Fruit fly (Drosophila melanogaster) whole organism, embryonic: ENCODE measurements around the gene TbCMF46.

Experiments
- Abd-B ChIP-seq: fragments of 200-800 bp; sonication (Bioruptor generic); optimal IDR thresholded peaks from 2 replicates; lab custom pipeline; 2018; ENCODE audit warnings: missing biosample characterization, mild to moderate bottlenecking, missing genetic modification characterization, moderate library complexity
- Atf3 ChIP-seq: fragments of 200-800 bp; sonication (Bioruptor generic); optimal IDR thresholded peaks from 3 replicates; lab custom pipeline; 2016; ENCODE audit warnings: missing biosample characterization, missing genetic modification characterization
- CG10959 ChIP-seq: fragments of 200-800 bp; sonication (Bioruptor generic); IDR thresholded peaks from 2 replicates; pipeline ENCODE4 v1.3.6; 2022; ENCODE audit warnings: missing biosample characterization, missing genetic modification characterization
- CG10979 ChIP-seq: fragments of 200-800 bp; sonication (Bioruptor generic); optimal IDR thresholded peaks from 2 replicates; lab custom pipeline; 2018; ENCODE audit warnings: missing biosample characterization, mild to moderate bottlenecking, missing genetic modification characterization, moderate library complexity
- CG11247 ChIP-seq: fragments of 200-800 bp; sonication (Bioruptor generic); IDR thresholded peaks from 2 replicates; pipeline ENCODE4 v1.3.6; 2022; ENCODE audit warnings: missing biosample characterization, missing genetic modification characterization
- CG11456 ChIP-seq: fragments of 200-800 bp; sonication (Bioruptor generic); IDR thresholded peaks from 3 replicates; pipeline ENCODE4 v1.3.6; 2022; ENCODE audit warnings: missing biosample characterization, missing genetic modification characterization
- CG11560 ChIP-seq: fragments of 200-800 bp; sonication (Bioruptor generic); IDR thresholded peaks from 3 replicates; pipeline ENCODE4 v1.3.6; 2022; ENCODE audit warnings: missing biosample characterization, missing genetic modification characterization
- CG11695 ChIP-seq: fragments of 200-800 bp; sonication (Bioruptor generic); IDR thresholded peaks from 3 replicates; pipeline ENCODE4 v1.3.6; 2022; ENCODE audit warnings: missing biosample characterization, missing genetic modification characterization
- CG13296 ChIP-seq: fragments of 200-800 bp; sonication (Bioruptor generic); optimal IDR thresholded peaks from 3 replicates; lab custom pipeline; 2018; ENCODE audit warnings: missing biosample characterization, mild to moderate bottlenecking, missing genetic modification characterization
- CG17361 ChIP-seq: fragments of 200-800 bp; sonication (Bioruptor generic); IDR thresholded peaks from 3 replicates; pipeline ENCODE4 v1.3.6; 2022; ENCODE audit warnings: missing biosample characterization, missing genetic modification characterization
- CG17802 ChIP-seq: fragments of 200-800 bp; sonication (Bioruptor generic); optimal IDR thresholded peaks from 2 replicates; lab custom pipeline; 2018; ENCODE audit warnings: missing biosample characterization, mild to moderate bottlenecking, missing genetic modification characterization, moderate library complexity
- CG3065 ChIP-seq: fragments of 200-800 bp; sonication (Bioruptor generic); optimal IDR thresholded peaks from 2 replicates; lab custom pipeline; 2016; ENCODE audit warnings: missing biosample characterization, missing genetic modification characterization
- CG3163 ChIP-seq: fragments of 200-800 bp; sonication (Bioruptor generic); optimal IDR thresholded peaks from 3 replicates; lab custom pipeline; 2016; ENCODE audit warnings: missing biosample characterization, missing genetic modification characterization
- CG34376 ChIP-seq: fragments of 200-800 bp; sonication (Bioruptor generic); optimal IDR thresholded peaks from 2 replicates; lab custom pipeline; 2018; ENCODE audit warnings: missing biosample characterization, mild to moderate bottlenecking, missing genetic modification characterization
- CG4282 ChIP-seq: fragments of 200-800 bp; sonication (Bioruptor generic); optimal IDR thresholded peaks from 2 replicates; lab custom pipeline; 2016; ENCODE audit warnings: missing biosample characterization, missing genetic modification characterization
- CG4617 ChIP-seq: fragments of 200-800 bp; sonication (Bioruptor generic); optimal IDR thresholded peaks from 3 replicates; lab custom pipeline; 2016; ENCODE audit warnings: missing biosample characterization, missing genetic modification characterization, borderline replicate concordance
- CG5180 ChIP-seq: fragments of 200-800 bp; sonication (Bioruptor generic); optimal IDR thresholded peaks from 3 replicates; lab custom pipeline; 2017; ENCODE audit warnings: missing biosample characterization, missing genetic modification characterization, mild to moderate bottlenecking, moderate library complexity, missing genetic modification reagents
- CG6854 ChIP-seq: fragments of 200-800 bp; sonication (Bioruptor generic); optimal IDR thresholded peaks from 3 replicates; lab custom pipeline; 2017; ENCODE audit warnings: missing biosample characterization, mild to moderate bottlenecking, missing genetic modification characterization
- CG9727 ChIP-seq: fragments of 200-800 bp; sonication (Bioruptor generic); optimal IDR thresholded peaks from 3 replicates; lab custom pipeline; 2017; ENCODE audit warnings: missing biosample characterization, mild to moderate bottlenecking, missing genetic modification characterization
- CG9797 ChIP-seq: fragments of 200-800 bp; sonication (Bioruptor generic); optimal IDR thresholded peaks from 3 replicates; lab custom pipeline; 2018; ENCODE audit warnings: missing biosample characterization, mild to moderate bottlenecking, missing genetic modification characterization
- D19B ChIP-seq: fragments of 200-800 bp; sonication (Bioruptor generic); optimal IDR thresholded peaks from 2 replicates; lab custom pipeline; 2017; ENCODE audit warnings: missing biosample characterization, mild to moderate bottlenecking, missing genetic modification characterization
- Dad ChIP-seq: fragments of 200-800 bp; sonication (Bioruptor generic); optimal IDR thresholded peaks from 3 replicates; lab custom pipeline; 2016; ENCODE audit warnings: missing biosample characterization, missing genetic modification characterization
- Dek ChIP-seq: fragments of 200-800 bp; sonication (Bioruptor generic); optimal IDR thresholded peaks from 3 replicates; lab custom pipeline; 2019; ENCODE audit warnings: missing biosample characterization, mild to moderate bottlenecking, missing genetic modification characterization, moderate library complexity
- Dip3 ChIP-seq: fragments of 200-800 bp; sonication (Bioruptor generic); optimal IDR thresholded peaks from 3 replicates; lab custom pipeline; 2016; ENCODE audit warnings: missing biosample characterization, missing genetic modification characterization
- Fer1 ChIP-seq: fragments of 200-800 bp; sonication (Bioruptor generic); optimal IDR thresholded peaks from 2 replicates; lab custom pipeline; 2017; ENCODE audit warnings: missing biosample characterization, mild to moderate bottlenecking, missing genetic modification characterization
- Fer2 ChIP-seq: fragments of 200-800 bp; sonication (Bioruptor generic); optimal IDR thresholded peaks from 2 replicates; lab custom pipeline; 2018; ENCODE audit warnings: missing biosample characterization, mild to moderate bottlenecking, missing genetic modification characterization, moderate library complexity
- GATAe ChIP-seq: fragments of 200-800 bp; sonication (Bioruptor generic); conservative IDR thresholded peaks from 2 replicates; pipeline ENCODE4 v1.3.6; 2022; ENCODE audit warnings: missing biosample characterization, missing genetic modification characterization
- HHEX ChIP-seq: fragments of 200-800 bp; sonication (Bioruptor generic); optimal IDR thresholded peaks from 3 replicates; lab custom pipeline; 2017; ENCODE audit warnings: missing biosample characterization, mild to moderate bottlenecking, missing genetic modification characterization, missing genetic modification reagents
- HLH3B ChIP-seq: fragments of 200-800 bp; sonication (Bioruptor generic); IDR thresholded peaks from 2 replicates; pipeline ENCODE4 v1.3.6; 2022; ENCODE audit warnings: missing biosample characterization, missing genetic modification characterization
- Hsf ChIP-seq: fragments of 200-800 bp; sonication (Bioruptor generic); optimal IDR thresholded peaks from 3 replicates; lab custom pipeline; 2016; ENCODE audit warnings: missing biosample characterization, missing genetic modification characterization
- Nf-YB ChIP-seq: fragments of 200-800 bp; sonication (Bioruptor generic); optimal IDR thresholded peaks from 3 replicates; lab custom pipeline; 2019; ENCODE audit warnings: missing biosample characterization, mild to moderate bottlenecking, missing genetic modification characterization, moderate library complexity
- Ptx1 ChIP-seq: fragments of 200-800 bp; sonication (Bioruptor generic); IDR thresholded peaks from 2 replicates; pipeline ENCODE4 v1.3.6; 2022; ENCODE audit warnings: missing biosample characterization, missing genetic modification characterization
- Six4 ChIP-seq: fragments of 200-800 bp; sonication (Bioruptor generic); optimal IDR thresholded peaks from 2 replicates; lab custom pipeline; 2016; ENCODE audit warnings: missing biosample characterization, missing genetic modification characterization
- abd-A ChIP-seq: fragments of 200-800 bp; sonication (Bioruptor generic); optimal IDR thresholded peaks from 3 replicates; lab custom pipeline; 2019; ENCODE audit warnings: missing biosample characterization, mild to moderate bottlenecking, missing genetic modification characterization, moderate library complexity
- ac ChIP-seq: fragments of 200-800 bp; sonication (Bioruptor generic); optimal IDR thresholded peaks from 3 replicates; lab custom pipeline; 2017; ENCODE audit warnings: missing biosample characterization, mild to moderate bottlenecking, missing genetic modification characterization
- ash1 ChIP-seq: fragments of 200-800 bp; sonication (Bioruptor generic); optimal IDR thresholded peaks from 2 replicates; lab custom pipeline; 2018; ENCODE audit warnings: missing biosample characterization, mild to moderate bottlenecking, missing genetic modification characterization
- bsh ChIP-seq, 2 experiments: fragments of 200-800 bp; sonication (Bioruptor generic); optimal IDR thresholded peaks; 2 replicates each; lab custom pipeline; 2017 to 2018; ENCODE audit warnings: mild to moderate bottlenecking in 2 of 2, missing biosample characterization in 2 of 2, missing genetic modification characterization in 2 of 2, moderate library complexity in 1 of 2
- da ChIP-seq: fragments of 200-800 bp; sonication (Bioruptor generic); optimal IDR thresholded peaks from 2 replicates; lab custom pipeline; 2016; ENCODE audit warnings: missing biosample characterization, missing genetic modification characterization
- en ChIP-seq: fragments of 200-800 bp; sonication (Bioruptor generic); optimal IDR thresholded peaks from 2 replicates; lab custom pipeline; 2016; ENCODE audit warnings: missing biosample characterization, missing genetic modification characterization
- eyg ChIP-seq: fragments of 200-800 bp; sonication (Bioruptor generic); optimal IDR thresholded peaks from 3 replicates; lab custom pipeline; 2016; ENCODE audit warnings: missing biosample characterization, missing genetic modification characterization
- gce ChIP-seq: fragments of 200-800 bp; sonication (Bioruptor generic); IDR thresholded peaks from 3 replicates; pipeline ENCODE4 v1.3.6; 2022; ENCODE audit warnings: missing biosample characterization, missing genetic modification characterization
- gfzf ChIP-seq: fragments of 200-800 bp; sonication (Bioruptor generic); optimal IDR thresholded peaks from 2 replicates; lab custom pipeline; 2016; ENCODE audit warnings: missing biosample characterization, mild to moderate bottlenecking, missing genetic modification characterization, moderate library complexity
- jigr1 ChIP-seq: fragments of 200-800 bp; sonication (Bioruptor generic); IDR thresholded peaks from 3 replicates; pipeline ENCODE4 v1.3.6; 2022; ENCODE audit warnings: missing biosample characterization, missing genetic modification characterization
- kah ChIP-seq: fragments of 200-800 bp; sonication (Bioruptor generic); optimal IDR thresholded peaks from 2 replicates; lab custom pipeline; 2018; ENCODE audit warnings: missing biosample characterization, mild to moderate bottlenecking, missing genetic modification characterization
- otp ChIP-seq: fragments of 200-800 bp; sonication (Bioruptor generic); IDR thresholded peaks from 3 replicates; pipeline ENCODE4, ENCODE4 v1.3.6; 2022; ENCODE audit warnings: missing biosample characterization, missing genetic modification characterization
- pan ChIP-seq, 4 experiments: fragments of >200 bp in 3 of 4; fragments of 200-800 bp in 1 of 4; sonication (Bioruptor generic) in 1 of 4; optimal IDR thresholded peaks in 3 of 4; IDR thresholded peaks in 1 of 4; 2 replicates each; pipeline versions ENCODE4 v1.3.6 to Lab custom; 2017 to 2022; ENCODE audit warnings: missing biosample characterization in 2 of 4, missing genetic modification characterization in 2 of 4, mixed read lengths in 1 of 4
- repo ChIP-seq: fragments of 200-800 bp; sonication (Bioruptor generic); optimal IDR thresholded peaks from 2 replicates; lab custom pipeline; 2016; ENCODE audit warnings: missing biosample characterization, missing genetic modification characterization
- shn ChIP-seq: fragments of 200-800 bp; sonication (Bioruptor generic); optimal IDR thresholded peaks from 3 replicates; lab custom pipeline; 2016; ENCODE audit warnings: missing biosample characterization, missing genetic modification characterization
- tna ChIP-seq: fragments of 200-800 bp; sonication (Bioruptor generic); IDR thresholded peaks from 2 replicates; pipeline ENCODE4 v1.3.6; 2022; ENCODE audit warnings: missing biosample characterization, missing genetic modification characterization; ENCODE audit not compliant: partially characterized antibody
- tx ChIP-seq: fragments of 200-800 bp; sonication (Bioruptor generic); optimal IDR thresholded peaks from 2 replicates; lab custom pipeline; 2016; ENCODE audit warnings: missing biosample characterization, missing genetic modification characterization
- zfh1 ChIP-seq: fragments of 200-800 bp; sonication (Bioruptor generic); IDR thresholded peaks from 3 replicates; pipeline ENCODE4 v1.3.6; 2022; ENCODE audit warnings: missing biosample characterization, missing genetic modification characterization

The TbCMF46 gene

DNA sequence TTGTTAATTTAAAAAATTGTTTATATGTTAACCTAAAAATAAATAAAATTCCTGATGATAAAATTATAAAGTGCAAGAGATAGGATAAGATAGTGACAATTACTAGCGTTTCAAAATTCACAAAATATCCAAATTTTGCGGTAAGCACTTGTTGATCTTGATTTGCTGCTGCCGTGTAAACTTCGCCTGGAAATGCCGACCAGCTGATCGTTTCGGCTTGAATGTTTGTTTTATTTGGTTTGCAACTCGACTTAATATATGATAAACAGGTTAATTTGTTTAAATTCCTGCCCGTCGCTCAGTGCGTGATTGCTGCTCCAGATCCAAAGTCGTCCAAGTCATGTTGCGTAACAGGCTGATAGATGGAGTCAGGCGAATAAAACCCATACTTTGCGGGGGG lies 3.3 kb downstream of the TbCMF46 start, which contains the start of gene CG4592 (continued):
- no peak for TF ChIP-seq abd-A (tag; lab: Kevin White, UChicago)
- no peak for TF ChIP-seq tx (GFP tag; lab: Kevin White, UChicago)
- peak; percentile 79 for TF ChIP-seq zfh1 (GFP tag; lab: Robert Waterston, UW)
- peak; percentile 64 for TF ChIP-seq CG9727
- peak; percentile 43 for TF ChIP-seq Ptx1 (GFP tag; lab: Robert Waterston, UW)
- no peak for TF ChIP-seq shn
- peak; percentile 18 for TF ChIP-seq Dip3 (GFP tag; lab: Kevin White, UChicago)
- no peak for TF ChIP-seq GATAe (GFP tag; lab: Robert Waterston, UW)
- TF ChIP-seq CG11247 (GFP tag; lab: Robert Waterston, UW), result no peak
- no peak for TF ChIP-seq Fer1
- TF ChIP-seq en (GFP tag; lab: Kevin White, UChicago), result no peak
- no peak for TF ChIP-seq ac (GFP tag; lab: Kevin White, UChicago)
- peak; percentile 62; the same call in 1 of the 2 replicates for TF ChIP-seq HLH3B (GFP tag; lab: Robert Waterston, UW)
- TF ChIP-seq CG4617 (GFP tag; lab: Kevin White, UChicago), result no peak
- TF ChIP-seq gce (GFP tag; lab: Robert Waterston, UW), result no peak
- peak in 1 of 2 experiments; percentile 70 for TF ChIP-seq bsh (GFP tag; optimal IDR thresholded peaks at IDR 0.05; lab: Kevin White, UChicago)
- TF ChIP-seq CG11456 (GFP tag; lab: Robert Waterston, UW), result peak; percentile 73; the same call in 2 of the 3 replicates
- TF ChIP-seq Dad (GFP tag; lab: Kevin White, UChicago), result peak; percentile 14
- TF ChIP-seq CG4282 (GFP tag; lab: Kevin White, UChicago), result no peak
- peak; percentile 46 for TF ChIP-seq CG6854
- no peak for TF ChIP-seq gfzf (GFP tag; lab: Kevin White, UChicago)
- no peak for TF ChIP-seq pan (optimal IDR thresholded peaks at IDR 0.05; lab: Kevin White, UChicago)
- TF ChIP-seq pan (GFP tag; optimal IDR thresholded peaks at IDR 0.05 in 1 of 2, IDR thresholded peaks at IDR 0.05 in 1 of 2), result peak in 1 of 2 experiments; percentile 73
- TF ChIP-seq eyg (GFP tag; lab: Kevin White, UChicago), result no peak
- peak; percentile 72 for TF ChIP-seq Hsf (GFP tag; lab: Kevin White, UChicago)
- TF ChIP-seq CG3163 (GFP tag; lab: Kevin White, UChicago), result no peak
- TF ChIP-seq jigr1, result no peak
- no peak for TF ChIP-seq Atf3 (GFP tag; lab: Kevin White, UChicago)
- no peak for TF ChIP-seq CG11560 (tag; lab: Robert Waterston, UW)
- TF ChIP-seq repo (GFP tag; lab: Kevin White, UChicago), result no peak
- TF ChIP-seq CG5180 (GFP tag; lab: Kevin White, UChicago), result no peak
- no peak for TF ChIP-seq ash1 (GFP tag; lab: Kevin White, UChicago)
- no peak; the same call in 2 of the 3 replicates for TF ChIP-seq CG17361
- no peak for TF ChIP-seq Six4 (GFP tag; lab: Kevin White, UChicago)
- TF ChIP-seq CG3065 (GFP tag; lab: Kevin White, UChicago), result no peak
- peak; percentile 73 for TF ChIP-seq CG10979
- peak; percentile 64 for TF ChIP-seq CG34376 (GFP tag; lab: Kevin White, UChicago)
- no peak for TF ChIP-seq CG17802 (tag; lab: Kevin White, UChicago)
- TF ChIP-seq HHEX (GFP tag; lab: Kevin White, UChicago), result peak; percentile 34
- TF ChIP-seq Nf-YB, result peak; percentile 23
- peak; percentile 67; the same call in 1 of the 3 replicates for TF ChIP-seq otp
- no peak for TF ChIP-seq D19B (GFP tag; lab: Kevin White, UChicago)
- peak; percentile 52 for TF ChIP-seq CG13296
- TF ChIP-seq da (GFP tag; lab: Kevin White, UChicago), result no peak
- TF ChIP-seq tna (GFP tag; lab: Robert Waterston, UW), result no peak
- peak; percentile 39; the same call in 1 of the 3 replicates for TF ChIP-seq CG11695 (GFP tag; lab: Robert Waterston, UW)
- no peak for TF ChIP-seq CG10959 (GFP tag; lab: Robert Waterston, UW)
- no peak for TF ChIP-seq CG9797
- TF ChIP-seq Dek (tag; lab: Kevin White, UChicago), result no peak
- TF ChIP-seq Abd-B, result no peak
- peak; percentile 46 for TF ChIP-seq kah
- no peak for TF ChIP-seq Fer2
